Fruit fly (Drosophila melanogaster): ENCODE results near the gene TotC.
A peak's percentile ranks its signal among the peaks of the same experiment; 100 is the strongest.

Gene TotC

DNA sequence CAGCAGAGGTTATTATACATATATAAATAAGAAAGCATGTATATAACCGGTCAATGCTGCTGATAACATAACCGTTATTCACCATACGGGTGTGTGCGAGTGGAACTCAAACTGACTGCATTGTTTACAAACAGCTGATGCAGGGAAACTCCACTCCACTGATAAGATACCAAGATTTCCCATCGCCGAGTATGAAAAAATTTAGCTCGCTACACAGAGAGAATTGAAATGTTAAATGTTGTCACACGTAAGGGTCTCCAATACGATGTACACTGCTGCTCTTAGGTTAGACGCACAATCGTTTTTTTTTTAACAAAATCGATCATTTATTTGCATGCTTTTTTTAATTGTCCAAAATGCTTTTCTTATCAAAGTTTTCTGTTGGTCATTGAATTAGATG lies 39.1 kb upstream of the TotC start (continued):
- TF ChIP-seq Atf-2 (GFP tag; optimal IDR thresholded peaks at IDR 0.05) (peak; percentile 2), CG2889 (GFP tag; IDR thresholded peaks at IDR 0.05) (0 out of 3 replicates have a peak, but pooled peaks have one; percentile 17), CG9609 (GFP tag; optimal IDR thresholded peaks at IDR 0.05) (peak; percentile 20), hth (optimal IDR thresholded peaks at IDR 0.05) (no peak), NfI (GFP tag; optimal IDR thresholded peaks at IDR 0.05) (peak; percentile 29), Dfd (GFP tag; optimal IDR thresholded peaks at IDR 0.05) (no peak), Hr3 (GFP tag; optimal IDR thresholded peaks at IDR 0.05) (no peak), az2 (GFP tag; optimal IDR thresholded peaks at IDR 0.05) (peak; percentile 57), crp (GFP tag; optimal IDR thresholded peaks at IDR 0.05) (peak in 1 of 2 experiments; percentile 11), ERR (GFP tag; optimal IDR thresholded peaks at IDR 0.05) (no peak), Eip74EF (GFP tag; optimal IDR thresholded peaks at IDR 0.05) (no peak), aop (GFP tag; IDR thresholded peaks at IDR 0.05) (no peak), ftz-f1 (GFP tag; optimal IDR thresholded peaks at IDR 0.05) (no peak), CG11696 (GFP tag; IDR thresholded peaks at IDR 0.05) (no peak), dysf (GFP tag; IDR thresholded peaks at IDR 0.05) (no peak), Trl (optimal IDR thresholded peaks at IDR 0.05) (no peak), Trl (GFP tag; optimal IDR thresholded peaks at IDR 0.05) (peak; percentile 11), CG8765 (GFP tag; IDR thresholded peaks at IDR 0.05) (no peak), unc-4 (GFP tag; IDR thresholded peaks at IDR 0.05; ENCODE audit: partially characterized antibody) (no peak), CG2678 (tag; optimal IDR thresholded peaks at IDR 0.05) (peak; percentile 2), CG3838 (GFP tag; optimal IDR thresholded peaks at IDR 0.05) (no peak), CG10565 (GFP tag; optimal IDR thresholded peaks at IDR 0.05) (no peak), ac (GFP tag; optimal IDR thresholded peaks at IDR 0.05) (no peak), Neu2 (GFP tag; optimal IDR thresholded peaks at IDR 0.05; ENCODE audit: borderline replicate concordance) (no peak), CG1602 (GFP tag; optimal IDR thresholded peaks at IDR 0.05) (peak; percentile 18), CG4328 (GFP tag; optimal IDR thresholded peaks at IDR 0.05) (no peak), Sry-β (GFP tag; optimal IDR thresholded peaks at IDR 0.05) (no peak), Dp (GFP tag; optimal IDR thresholded peaks at IDR 0.05) (no peak), Usf (GFP tag; optimal IDR thresholded peaks at IDR 0.05) (no peak), CG16813 (GFP tag; IDR thresholded peaks at IDR 0.05; ENCODE audit: partially characterized antibody) (no peak), Xbp1 (GFP tag; optimal IDR thresholded peaks at IDR 0.05) (peak; percentile 54), CG11560 (tag; IDR thresholded peaks at IDR 0.05) (no peak), corto (GFP tag; optimal IDR thresholded peaks at IDR 0.05) (no peak), CG2875 (GFP tag; optimal IDR thresholded peaks at IDR 0.05) (no peak), H15 (GFP tag; IDR thresholded peaks at IDR 0.05) (no peak), nom (GFP tag; optimal IDR thresholded peaks at IDR 0.05) (no peak), Kr (GFP tag; optimal IDR thresholded peaks at IDR 0.05) (no peak), kah (GFP tag; optimal IDR thresholded peaks at IDR 0.05) (no peak), CG2712 (tag; optimal IDR thresholded peaks at IDR 0.05) (peak; percentile 35), CG7928 (GFP tag; optimal IDR thresholded peaks at IDR 0.05) (no peak), CG6813 (GFP tag; optimal IDR thresholded peaks at IDR 0.05) (no peak), D (optimal IDR thresholded peaks at IDR 0.05) (no peak), D (GFP tag; optimal IDR thresholded peaks at IDR 0.05) (no peak), Ravus (GFP tag; IDR thresholded peaks at IDR 0.05) (no peak), ttk (GFP tag; IDR thresholded peaks at IDR 0.05) (no peak), CG15696 (tag; optimal IDR thresholded peaks at IDR 0.05) (no peak), zen (tag; optimal IDR thresholded peaks at IDR 0.05) (no peak), nau (GFP tag; optimal IDR thresholded peaks at IDR 0.05) (no peak), CG8281 (tag; optimal IDR thresholded peaks at IDR 0.05) (no peak), PHDP (tag; optimal IDR thresholded peaks at IDR 0.05) (peak; percentile 39), gsb-n (tag; optimal IDR thresholded peaks at IDR 0.05) (peak; percentile 10), fd96Cb (tag; optimal IDR thresholded peaks at IDR 0.05) (peak; percentile 24)

Data from whole organism, embryonic.